Fruit fly (Drosophila melanogaster) whole organism, embryonic: ENCODE results near the gene Sil1.

Source experiments
- Ada2b ChIP-seq: fragments of 200-800 bp; sonication (Bioruptor generic); IDR thresholded peaks from 2 replicates; pipeline ENCODE4 v1.3.6; 2022; ENCODE audit warnings: missing biosample characterization, missing genetic modification characterization
- BEAF-32 ChIP-seq: fragments of 200-800 bp; sonication (Bioruptor generic); optimal IDR thresholded peaks from 3 replicates; lab custom pipeline; 2017; ENCODE audit warnings: missing biosample characterization, missing genetic modification characterization, mild to moderate bottlenecking, moderate library complexity, missing genetic modification reagents
- CG11085 ChIP-seq: fragments of 200-800 bp; sonication (Bioruptor generic); IDR thresholded peaks from 2 replicates; pipeline ENCODE4 v1.3.6; 2022; ENCODE audit warnings: missing biosample characterization, missing genetic modification characterization
- CG13624 ChIP-seq: fragments of 200-800 bp; sonication (Bioruptor generic); optimal IDR thresholded peaks from 2 replicates; lab custom pipeline; 2016; ENCODE audit warnings: missing biosample characterization, missing genetic modification characterization
- CG14710 ChIP-seq: fragments of 200-800 bp; sonication (Bioruptor generic); optimal IDR thresholded peaks from 3 replicates; lab custom pipeline; 2019; ENCODE audit warnings: missing biosample characterization, mild to moderate bottlenecking, missing genetic modification characterization, moderate library complexity
- CG16813 ChIP-seq: fragments of 200-800 bp; sonication (Bioruptor generic); IDR thresholded peaks from 3 replicates; pipeline ENCODE4 v1.3.6; 2022; ENCODE audit warnings: missing biosample characterization, missing genetic modification characterization; ENCODE audit not compliant: partially characterized antibody
- CG17361 ChIP-seq: fragments of 200-800 bp; sonication (Bioruptor generic); IDR thresholded peaks from 3 replicates; pipeline ENCODE4 v1.3.6; 2022; ENCODE audit warnings: missing biosample characterization, missing genetic modification characterization
- CG30431 ChIP-seq: fragments of 200-800 bp; sonication (Bioruptor generic); optimal IDR thresholded peaks from 2 replicates; lab custom pipeline; 2017; ENCODE audit warnings: missing biosample characterization, missing genetic modification characterization
- CG31441 ChIP-seq: fragments of 200-800 bp; sonication (Bioruptor generic); IDR thresholded peaks from 2 replicates; pipeline ENCODE4 v1.3.6; 2022; ENCODE audit warnings: missing biosample characterization, missing genetic modification characterization
- CG33557 ChIP-seq: fragments of 200-800 bp; sonication (Bioruptor generic); optimal IDR thresholded peaks from 2 replicates; lab custom pipeline; 2019; ENCODE audit warnings: missing biosample characterization, mild to moderate bottlenecking, missing genetic modification characterization, moderate library complexity
- CG4360 ChIP-seq: fragments of 200-800 bp; sonication (Bioruptor generic); IDR thresholded peaks from 2 replicates; pipeline ENCODE4 v1.3.6; 2022; ENCODE audit warnings: missing biosample characterization, missing genetic modification characterization
- CG4707 ChIP-seq: fragments of 200-800 bp; sonication (Bioruptor generic); optimal IDR thresholded peaks from 2 replicates; lab custom pipeline; 2018; ENCODE audit warnings: missing biosample characterization, mild to moderate bottlenecking, missing genetic modification characterization, moderate library complexity
- CG6254 ChIP-seq: fragments of 200-800 bp; sonication (Bioruptor generic); optimal IDR thresholded peaks from 3 replicates; lab custom pipeline; 2017; ENCODE audit warnings: mild to moderate bottlenecking, missing biosample characterization, missing genetic modification reagents, missing genetic modification characterization
- CG6272 ChIP-seq: fragments of 200-800 bp; sonication (Bioruptor generic); IDR thresholded peaks from 2 replicates; pipeline ENCODE4 v1.3.6; 2022; ENCODE audit warnings: missing biosample characterization, missing genetic modification characterization
- CG6683 ChIP-seq: fragments of 200-800 bp; sonication (Bioruptor generic); optimal IDR thresholded peaks from 2 replicates; lab custom pipeline; 2017; ENCODE audit warnings: missing biosample characterization, mild to moderate bottlenecking, missing genetic modification characterization, missing genetic modification reagents
- CG6689 ChIP-seq: fragments of 200-800 bp; sonication (Bioruptor generic); IDR thresholded peaks from 2 replicates; pipeline ENCODE4 v1.3.6; 2022; ENCODE audit warnings: missing biosample characterization, missing genetic modification characterization
- CG6791 ChIP-seq: fragments of 200-800 bp; sonication (Bioruptor generic); IDR thresholded peaks from 3 replicates; pipeline ENCODE4 v1.3.6; 2022; ENCODE audit warnings: missing biosample characterization, missing genetic modification characterization; ENCODE audit not compliant: partially characterized antibody
- Chrac-16 ChIP-seq: fragments of 200-800 bp; sonication (Bioruptor generic); optimal IDR thresholded peaks from 3 replicates; lab custom pipeline; 2016; ENCODE audit warnings: missing biosample characterization, missing genetic modification characterization
- Dref ChIP-seq: fragments of 200-800 bp; sonication (Bioruptor generic); IDR thresholded peaks from 2 replicates; pipeline ENCODE4 v1.3.6; 2022; ENCODE audit warnings: missing biosample characterization, missing genetic modification characterization
- E2f2 ChIP-seq: fragments of 200-800 bp; sonication (Bioruptor generic); IDR thresholded peaks from 2 replicates; pipeline ENCODE4 v1.3.6; 2022; ENCODE audit warnings: missing biosample characterization, missing genetic modification characterization
- Gsc ChIP-seq: fragments of 200-800 bp; sonication (Bioruptor generic); IDR thresholded peaks from 2 replicates; pipeline ENCODE4 v1.3.6; 2022; ENCODE audit warnings: missing biosample characterization, missing genetic modification characterization
- Hr51 ChIP-seq, 2 experiments: fragments of 200-800 bp; sonication (Bioruptor generic); optimal IDR thresholded peaks; 2 replicates in 1 of 2; 3 replicates in 1 of 2; lab custom pipeline; 2016 to 2018; ENCODE audit warnings: missing biosample characterization in 2 of 2, missing genetic modification characterization in 2 of 2, mild to moderate bottlenecking in 1 of 2, moderate library complexity in 1 of 2
- MBD-R2 ChIP-seq: fragments of 200-800 bp; sonication (Bioruptor generic); IDR thresholded peaks from 2 replicates; pipeline ENCODE4 v1.3.6; 2022; ENCODE audit warnings: missing biosample characterization, missing genetic modification characterization
- Med ChIP-seq: fragments of 200-800 bp; sonication (Bioruptor generic); peaks from one replicate; lab custom pipeline; 2016; ENCODE audit warnings: missing biosample characterization, missing genetic modification characterization, mild to moderate bottlenecking, inconsistent platforms, moderate library complexity
- NFAT ChIP-seq: fragments of 200-800 bp; sonication (Bioruptor generic); IDR thresholded peaks from 2 replicates; pipeline ENCODE4 v1.3.6; 2022; ENCODE audit warnings: missing biosample characterization, missing genetic modification characterization
- Nf-YB ChIP-seq: fragments of 200-800 bp; sonication (Bioruptor generic); optimal IDR thresholded peaks from 3 replicates; lab custom pipeline; 2019; ENCODE audit warnings: missing biosample characterization, mild to moderate bottlenecking, missing genetic modification characterization, moderate library complexity
- Opbp ChIP-seq: fragments of 200-800 bp; sonication (Bioruptor generic); IDR thresholded peaks from 3 replicates; pipeline ENCODE4 v1.3.6; 2022; ENCODE audit warnings: missing biosample characterization, missing genetic modification characterization; ENCODE audit not compliant: partially characterized antibody
- caup ChIP-seq: fragments of 200-800 bp; sonication (Bioruptor generic); optimal IDR thresholded peaks from 3 replicates; lab custom pipeline; 2017; ENCODE audit warnings: missing biosample characterization, mild to moderate bottlenecking, missing genetic modification characterization, moderate library complexity; ENCODE audit not compliant: severe bottlenecking
- corto ChIP-seq: fragments of 200-800 bp; sonication (Bioruptor generic); optimal IDR thresholded peaks from 2 replicates; lab custom pipeline; 2016; ENCODE audit warnings: missing biosample characterization, mild to moderate bottlenecking, missing genetic modification characterization, moderate library complexity
- dmrt11E ChIP-seq: fragments of 200-800 bp; sonication (Bioruptor generic); optimal IDR thresholded peaks from 3 replicates; lab custom pipeline; 2018; ENCODE audit warnings: missing biosample characterization, mild to moderate bottlenecking, missing genetic modification characterization, moderate library complexity
- ems ChIP-seq: fragments of 200-800 bp; sonication (Bioruptor generic); optimal IDR thresholded peaks from 3 replicates; lab custom pipeline; 2016; ENCODE audit warnings: missing biosample characterization, missing genetic modification characterization
- fu2 ChIP-seq: fragments of 200-800 bp; sonication (Bioruptor generic); optimal IDR thresholded peaks from 2 replicates; lab custom pipeline; 2016; ENCODE audit warnings: missing biosample characterization, missing genetic modification characterization
- grn ChIP-seq: fragments of 200-800 bp; sonication (Bioruptor generic); optimal IDR thresholded peaks from 3 replicates; lab custom pipeline; 2017; ENCODE audit warnings: missing biosample characterization, missing genetic modification characterization
- gsb ChIP-seq: fragments of 200-800 bp; sonication (Bioruptor generic); IDR thresholded peaks from 2 replicates; pipeline ENCODE4 v1.3.6; 2022; ENCODE audit warnings: missing biosample characterization, missing genetic modification characterization
- hbn ChIP-seq: fragments of 200-800 bp; sonication (Bioruptor generic); IDR thresholded peaks from 2 replicates; pipeline ENCODE4 v1.3.6; 2022; ENCODE audit warnings: missing biosample characterization, missing genetic modification characterization; ENCODE audit not compliant: partially characterized antibody
- jing ChIP-seq: fragments of 200-800 bp; sonication (Bioruptor generic); optimal IDR thresholded peaks from 2 replicates; lab custom pipeline; 2018; ENCODE audit warnings: missing biosample characterization, mild to moderate bottlenecking, missing genetic modification characterization
- kah ChIP-seq: fragments of 200-800 bp; sonication (Bioruptor generic); optimal IDR thresholded peaks from 2 replicates; lab custom pipeline; 2018; ENCODE audit warnings: missing biosample characterization, mild to moderate bottlenecking, missing genetic modification characterization
- lbe ChIP-seq: fragments of 200-800 bp; sonication (Bioruptor generic); optimal IDR thresholded peaks from 2 replicates; lab custom pipeline; 2016; ENCODE audit warnings: missing biosample characterization, mild to moderate bottlenecking, missing genetic modification characterization
- p53 ChIP-seq: fragments of 200-800 bp; sonication (Bioruptor generic); optimal IDR thresholded peaks from 2 replicates; lab custom pipeline; 2016; ENCODE audit warnings: missing biosample characterization, missing genetic modification characterization
- pan ChIP-seq, 4 experiments: fragments of >200 bp in 3 of 4; fragments of 200-800 bp in 1 of 4; sonication (Bioruptor generic) in 1 of 4; optimal IDR thresholded peaks in 3 of 4; IDR thresholded peaks in 1 of 4; 2 replicates each; pipeline versions ENCODE4 v1.3.6 to Lab custom; 2017 to 2022; ENCODE audit warnings: missing biosample characterization in 2 of 4, missing genetic modification characterization in 2 of 4, mixed read lengths in 1 of 4
- phol ChIP-seq: fragments of 200-800 bp; sonication (Bioruptor generic); optimal IDR thresholded peaks from 3 replicates; lab custom pipeline; 2018; ENCODE audit warnings: missing biosample characterization, mild to moderate bottlenecking, missing genetic modification characterization, moderate library complexity
- schlank ChIP-seq: fragments of 200-800 bp; sonication (Bioruptor generic); optimal IDR thresholded peaks from 2 replicates; lab custom pipeline; 2018; ENCODE audit warnings: missing biosample characterization, mild to moderate bottlenecking, missing genetic modification characterization
- stc ChIP-seq: fragments of 200-800 bp; sonication (Bioruptor generic); IDR thresholded peaks from 2 replicates; pipeline ENCODE4 v1.3.6; 2022; ENCODE audit warnings: missing biosample characterization, missing genetic modification characterization
- tin ChIP-seq: fragments of 200-800 bp; sonication (Bioruptor generic); optimal IDR thresholded peaks from 3 replicates; lab custom pipeline; 2016; ENCODE audit warnings: missing biosample characterization, missing genetic modification characterization
- tna ChIP-seq: fragments of 200-800 bp; sonication (Bioruptor generic); IDR thresholded peaks from 2 replicates; pipeline ENCODE4 v1.3.6; 2022; ENCODE audit warnings: missing biosample characterization, missing genetic modification characterization; ENCODE audit not compliant: partially characterized antibody
- vvl ChIP-seq: fragments of 200-800 bp; sonication (Bioruptor generic); IDR thresholded peaks from 2 replicates; pipeline ENCODE4 v1.3.6; 2022; ENCODE audit warnings: missing biosample characterization, missing genetic modification characterization
- wek ChIP-seq: fragments of 200-800 bp; sonication (Bioruptor generic); optimal IDR thresholded peaks from 3 replicates; lab custom pipeline; 2018; ENCODE audit warnings: missing biosample characterization, mild to moderate bottlenecking, missing genetic modification characterization, moderate library complexity
- z ChIP-seq: fragments of 200-800 bp; sonication (Bioruptor generic); IDR thresholded peaks from 3 replicates; pipeline ENCODE4 v1.3.6; 2022; ENCODE audit warnings: missing biosample characterization, missing genetic modification characterization
- zen2 ChIP-seq: fragments of 200-800 bp; sonication (Bioruptor generic); IDR thresholded peaks from 3 replicates; pipeline ENCODE4 v1.3.6; 2022; ENCODE audit warnings: missing biosample characterization, missing genetic modification characterization; ENCODE audit not compliant: partially characterized antibody

The Sil1 gene

DNA sequence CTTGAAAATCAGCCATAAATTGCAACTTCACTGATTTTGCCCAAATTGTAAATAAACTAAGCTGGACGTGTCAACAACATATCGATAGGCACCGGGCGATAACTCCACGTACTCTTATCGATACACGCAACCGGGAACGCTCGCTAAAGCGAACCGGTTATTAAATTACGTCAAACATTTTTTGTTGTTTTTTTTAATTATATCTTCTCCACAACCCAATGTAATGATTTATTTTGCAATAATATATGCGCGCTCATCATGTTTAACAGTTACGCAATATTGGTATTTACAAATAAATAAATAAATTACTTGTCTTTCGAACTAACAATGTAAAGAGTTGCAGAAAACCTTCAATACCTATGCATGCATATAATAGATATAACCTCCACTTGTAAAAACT, 20.2 kb downstream of the Sil1 start, which contains the start of gene Saysd1 (continued):
- TF ChIP-seq CG6791 (GFP tag; lab: Robert Waterston, UW) (peak; percentile 92), BEAF-32 (GFP tag; lab: Kevin White, UChicago) (peak; percentile 74), dmrt11E (tag; lab: Kevin White, UChicago) (no peak), CG33557 (peak; percentile 11), hbn (GFP tag; lab: Robert Waterston, UW) (peak; percentile 78), MBD-R2 (GFP tag; lab: Robert Waterston, UW) (peak; percentile 85), z (GFP tag; lab: Robert Waterston, UW) (no peak), jing (GFP tag; lab: Kevin White, UChicago) (no peak), tna (GFP tag; lab: Robert Waterston, UW) (peak; percentile 81), gsb (GFP tag; lab: Robert Waterston, UW) (no peak), p53 (GFP tag; lab: Kevin White, UChicago) (no peak), CG11085 (GFP tag; lab: Robert Waterston, UW) (0 out of 2 replicates have a peak, but pooled peaks have one; percentile 8), ems (GFP tag; lab: Kevin White, UChicago) (no peak), Dref (peak; percentile 92), kah (no peak), Gsc (no peak), tin (GFP tag; lab: Kevin White, UChicago) (peak; percentile 30), E2f2 (GFP tag; lab: Robert Waterston, UW) (peak; percentile 32; the same call in 1 of the 2 replicates), Chrac-16 (GFP tag; lab: Kevin White, UChicago) (no peak), fu2 (no peak), CG4707 (GFP tag; lab: Kevin White, UChicago) (no peak), CG6683 (GFP tag; lab: Kevin White, UChicago) (no peak), lbe (GFP tag; lab: Kevin White, UChicago) (peak; percentile 26), CG4360 (GFP tag; lab: Robert Waterston, UW) (peak; percentile 53; the same call in 1 of the 2 replicates), CG14710 (tag; lab: Kevin White, UChicago) (peak; percentile 25), NFAT (GFP tag; lab: Robert Waterston, UW) (peak; percentile 47; the same call in 1 of the 2 replicates), Med (GFP tag; lab: Kevin White, UChicago) (peak; percentile 84), vvl (peak; percentile 60), CG6272 (GFP tag; lab: Robert Waterston, UW) (no peak), zen2 (GFP tag; lab: Robert Waterston, UW) (peak; percentile 84), CG6254 (GFP tag; lab: Kevin White, UChicago) (no peak), CG16813 (GFP tag; lab: Robert Waterston, UW) (peak; percentile 76), wek (peak; percentile 62), CG30431 (no peak), Ada2b (GFP tag; lab: Robert Waterston, UW) (peak; percentile 48; the same call in 1 of the 2 replicates), CG31441 (peak; percentile 21; the same call in 1 of the 2 replicates), Nf-YB (GFP tag; lab: Kevin White, UChicago) (no peak), CG17361 (GFP tag; lab: Robert Waterston, UW) (0 out of 3 replicates have a peak, but pooled peaks have one; percentile 39), CG6689 (GFP tag; lab: Robert Waterston, UW) (0 out of 2 replicates have a peak, but pooled peaks have one; percentile 21), stc (GFP tag; lab: Robert Waterston, UW) (peak; percentile 43; the same call in 1 of the 2 replicates), schlank (tag; lab: Kevin White, UChicago) (no peak), Opbp (GFP tag; lab: Robert Waterston, UW) (peak; percentile 85; the same call in 2 of the 3 replicates), grn (GFP tag; lab: Kevin White, UChicago) (no peak), phol (tag; lab: Kevin White, UChicago) (peak; percentile 36), caup (GFP tag; lab: Kevin White, UChicago) (no peak), corto (GFP tag; lab: Kevin White, UChicago) (no peak), Hr51 (GFP tag; optimal IDR thresholded peaks at IDR 0.05; lab: Kevin White, UChicago) (peak in 1 of 2 experiments; percentile 11), CG13624 (peak; percentile 64), pan (optimal IDR thresholded peaks at IDR 0.05; lab: Kevin White, UChicago) (no peak), pan (GFP tag; optimal IDR thresholded peaks at IDR 0.05 in 1 of 2, IDR thresholded peaks at IDR 0.05 in 1 of 2) (peak in 1 of 2 experiments; percentile 53)
